Fruit fly (Drosophila melanogaster) whole organism, embryonic: Measurements from ENCODE around the gene Unc-115b.
A peak's percentile ranks its signal among the peaks of the same experiment; 100 is the strongest.
"Not testable (repeated sequence)": the region's sequence is repeated elsewhere in the genome, so short reads cannot be mapped to it uniquely, and the experiment has no call there.

Source experiments
- BEAF-32 ChIP-seq: fragments of 200-800 bp; sonication (Bioruptor generic); optimal IDR thresholded peaks from 3 replicates; lab custom pipeline; 2017; ENCODE audit warnings: missing biosample characterization, missing genetic modification characterization, mild to moderate bottlenecking, moderate library complexity, missing genetic modification reagents
- CG1024 ChIP-seq: fragments of 200-800 bp; sonication (Bioruptor generic); IDR thresholded peaks from 2 replicates; pipeline ENCODE4 v1.3.6; 2022; ENCODE audit warnings: missing biosample characterization, missing genetic modification characterization
- CG12659 ChIP-seq: fragments of 200-800 bp; sonication (Bioruptor generic); optimal IDR thresholded peaks from 3 replicates; lab custom pipeline; 2017; ENCODE audit warnings: mild to moderate bottlenecking, missing biosample characterization, missing genetic modification reagents, missing genetic modification characterization
- CG13287 ChIP-seq: fragments of 200-800 bp; sonication (Bioruptor generic); IDR thresholded peaks from 2 replicates; pipeline ENCODE4 v1.3.6; 2022; ENCODE audit warnings: missing biosample characterization, missing genetic modification characterization; ENCODE audit not compliant: partially characterized antibody
- CG13894 ChIP-seq: fragments of 200-800 bp; sonication (Bioruptor generic); optimal IDR thresholded peaks from 3 replicates; lab custom pipeline; 2018; ENCODE audit warnings: missing biosample characterization, mild to moderate bottlenecking, missing genetic modification characterization, moderate library complexity
- CG14710 ChIP-seq: fragments of 200-800 bp; sonication (Bioruptor generic); optimal IDR thresholded peaks from 3 replicates; lab custom pipeline; 2019; ENCODE audit warnings: missing biosample characterization, mild to moderate bottlenecking, missing genetic modification characterization, moderate library complexity
- CG17829 ChIP-seq: fragments of 200-800 bp; optimal IDR thresholded peaks from 2 replicates; lab custom pipeline; 2019; ENCODE audit warnings: missing biosample characterization, mild to moderate bottlenecking, missing genetic modification characterization, moderate library complexity
- CG18262 ChIP-seq: fragments of 200-800 bp; optimal IDR thresholded peaks from 3 replicates; lab custom pipeline; 2019; ENCODE audit warnings: missing biosample characterization, mild to moderate bottlenecking, missing genetic modification characterization, moderate library complexity
- CG2120 ChIP-seq: fragments of 200-800 bp; sonication (Bioruptor generic); optimal IDR thresholded peaks from 3 replicates; lab custom pipeline; 2016; ENCODE audit warnings: missing biosample characterization, missing genetic modification characterization
- CG2712 ChIP-seq: fragments of 200-800 bp; optimal IDR thresholded peaks from 3 replicates; lab custom pipeline; 2019; ENCODE audit warnings: missing biosample characterization, mild to moderate bottlenecking, missing genetic modification characterization, moderate library complexity
- CG2875 ChIP-seq: fragments of 200-800 bp; sonication (Bioruptor generic); optimal IDR thresholded peaks from 2 replicates; lab custom pipeline; 2017; ENCODE audit warnings: missing biosample characterization, mild to moderate bottlenecking, missing genetic modification characterization, missing genetic modification reagents
- CG32767 ChIP-seq: fragments of 200-800 bp; sonication (Bioruptor generic); IDR thresholded peaks from 2 replicates; pipeline ENCODE4 v1.3.6; 2022; ENCODE audit warnings: missing biosample characterization, missing genetic modification characterization
- CG4707 ChIP-seq: fragments of 200-800 bp; sonication (Bioruptor generic); optimal IDR thresholded peaks from 2 replicates; lab custom pipeline; 2018; ENCODE audit warnings: missing biosample characterization, mild to moderate bottlenecking, missing genetic modification characterization, moderate library complexity
- CG4820 ChIP-seq: fragments of 200-800 bp; sonication (Bioruptor generic); optimal IDR thresholded peaks from 3 replicates; lab custom pipeline; 2016; ENCODE audit warnings: missing biosample characterization, missing genetic modification characterization
- CG8924 ChIP-seq: fragments of 200-800 bp; optimal IDR thresholded peaks from 3 replicates; lab custom pipeline; 2019; ENCODE audit warnings: missing biosample characterization, mild to moderate bottlenecking, missing genetic modification characterization, moderate library complexity
- Doc3 ChIP-seq: fragments of 200-800 bp; sonication (Bioruptor generic); IDR thresholded peaks from 3 replicates; pipeline ENCODE4 v1.3.6; 2022; ENCODE audit warnings: missing biosample characterization, missing genetic modification characterization; ENCODE audit not compliant: partially characterized antibody
- HLH4C ChIP-seq: fragments of 200-800 bp; sonication (Bioruptor generic); IDR thresholded peaks from 3 replicates; pipeline ENCODE4 v1.3.6; 2022; ENCODE audit warnings: missing biosample characterization, missing genetic modification characterization; ENCODE audit not compliant: partially characterized antibody
- HmgZ ChIP-seq: fragments of 200-800 bp; sonication (Bioruptor generic); optimal IDR thresholded peaks from 2 replicates; lab custom pipeline; 2018; ENCODE audit warnings: missing biosample characterization, mild to moderate bottlenecking, missing genetic modification characterization
- MBD-R2 ChIP-seq: fragments of 200-800 bp; sonication (Bioruptor generic); IDR thresholded peaks from 2 replicates; pipeline ENCODE4 v1.3.6; 2022; ENCODE audit warnings: missing biosample characterization, missing genetic modification characterization
- Myb ChIP-seq: fragments of 200-800 bp; sonication (Bioruptor generic); optimal IDR thresholded peaks from 2 replicates; lab custom pipeline; 2016; ENCODE audit warnings: missing biosample characterization, missing genetic modification characterization
- Opbp ChIP-seq: fragments of 200-800 bp; sonication (Bioruptor generic); IDR thresholded peaks from 3 replicates; pipeline ENCODE4 v1.3.6; 2022; ENCODE audit warnings: missing biosample characterization, missing genetic modification characterization; ENCODE audit not compliant: partially characterized antibody
- PHDP ChIP-seq: fragments of 200-800 bp; sonication (Bioruptor generic); optimal IDR thresholded peaks from 3 replicates; lab custom pipeline; 2018; ENCODE audit warnings: missing biosample characterization, mild to moderate bottlenecking, missing genetic modification characterization, moderate library complexity
- Sox100B ChIP-seq: fragments of 200-800 bp; sonication (Bioruptor generic); optimal IDR thresholded peaks from 3 replicates; lab custom pipeline; 2018; ENCODE audit warnings: missing biosample characterization, mild to moderate bottlenecking, missing genetic modification characterization
- YL-1 ChIP-seq: fragments of 200-800 bp; sonication (Bioruptor generic); optimal IDR thresholded peaks from 3 replicates; lab custom pipeline; 2017; ENCODE audit warnings: missing biosample characterization, mild to moderate bottlenecking, missing genetic modification characterization
- abd-A ChIP-seq: fragments of 200-800 bp; sonication (Bioruptor generic); optimal IDR thresholded peaks from 3 replicates; lab custom pipeline; 2019; ENCODE audit warnings: missing biosample characterization, mild to moderate bottlenecking, missing genetic modification characterization, moderate library complexity
- al ChIP-seq: fragments of 200-800 bp; sonication (Bioruptor generic); IDR thresholded peaks from 2 replicates; pipeline ENCODE4 v1.3.6; 2022; ENCODE audit warnings: missing biosample characterization, missing genetic modification characterization
- bbx ChIP-seq: fragments of 200-800 bp; sonication (Bioruptor generic); IDR thresholded peaks from 2 replicates; pipeline ENCODE4 v1.3.6; 2022; ENCODE audit warnings: missing biosample characterization, missing genetic modification characterization; ENCODE audit not compliant: partially characterized antibody
- chinmo ChIP-seq: fragments of 200-800 bp; sonication (Bioruptor generic); IDR thresholded peaks from 4 replicates; pipeline ENCODE4 v1.3.6; 2022; ENCODE audit warnings: missing biosample characterization, missing genetic modification characterization; ENCODE audit not compliant: partially characterized antibody
- fu2 ChIP-seq: fragments of 200-800 bp; sonication (Bioruptor generic); optimal IDR thresholded peaks from 2 replicates; lab custom pipeline; 2016; ENCODE audit warnings: missing biosample characterization, missing genetic modification characterization
- hb ChIP-seq: fragments of 200-800 bp; sonication (Bioruptor generic); IDR thresholded peaks from 3 replicates; pipeline ENCODE4 v1.3.6; 2022; ENCODE audit warnings: missing biosample characterization, missing genetic modification characterization; ENCODE audit not compliant: partially characterized antibody
- hbn ChIP-seq: fragments of 200-800 bp; sonication (Bioruptor generic); IDR thresholded peaks from 2 replicates; pipeline ENCODE4 v1.3.6; 2022; ENCODE audit warnings: missing biosample characterization, missing genetic modification characterization; ENCODE audit not compliant: partially characterized antibody
- jigr1 ChIP-seq: fragments of 200-800 bp; sonication (Bioruptor generic); IDR thresholded peaks from 3 replicates; pipeline ENCODE4 v1.3.6; 2022; ENCODE audit warnings: missing biosample characterization, missing genetic modification characterization
- mld ChIP-seq: fragments of 200-800 bp; sonication (Bioruptor generic); IDR thresholded peaks from 3 replicates; pipeline ENCODE4 v1.3.6; 2022; ENCODE audit warnings: missing biosample characterization, missing genetic modification characterization; ENCODE audit not compliant: partially characterized antibody
- nmo ChIP-seq: fragments of 200-800 bp; sonication (Bioruptor generic); optimal IDR thresholded peaks from 2 replicates; lab custom pipeline; 2018; ENCODE audit warnings: missing biosample characterization, mild to moderate bottlenecking, missing genetic modification characterization, moderate library complexity
- org-1 ChIP-seq: fragments of 200-800 bp; sonication (Bioruptor generic); optimal IDR thresholded peaks from 2 replicates; lab custom pipeline; 2017; ENCODE audit warnings: missing biosample characterization, missing genetic modification characterization
- phol ChIP-seq: fragments of 200-800 bp; sonication (Bioruptor generic); optimal IDR thresholded peaks from 3 replicates; lab custom pipeline; 2018; ENCODE audit warnings: missing biosample characterization, mild to moderate bottlenecking, missing genetic modification characterization, moderate library complexity
- pzg ChIP-seq: fragments of 200-800 bp; sonication (Bioruptor generic); optimal IDR thresholded peaks from 3 replicates; lab custom pipeline; 2018; ENCODE audit warnings: missing biosample characterization, mild to moderate bottlenecking, missing genetic modification characterization, moderate library complexity
- row ChIP-seq: fragments of 200-800 bp; sonication (Bioruptor generic); IDR thresholded peaks from 3 replicates; pipeline ENCODE4 v1.3.6; 2022; ENCODE audit warnings: missing biosample characterization, missing genetic modification characterization
- scrt ChIP-seq: fragments of 200-800 bp; sonication (Bioruptor generic); optimal IDR thresholded peaks from 2 replicates; lab custom pipeline; 2018; ENCODE audit warnings: missing biosample characterization, mild to moderate bottlenecking, missing genetic modification characterization, moderate library complexity
- sens ChIP-seq: fragments of 200-800 bp; sonication (Bioruptor generic); peaks from one replicate; lab custom pipeline; 2016; ENCODE audit warnings: missing biosample characterization, missing genetic modification characterization
- sim ChIP-seq: fragments of 200-800 bp; sonication (Bioruptor generic); IDR thresholded peaks from 2 replicates; pipeline ENCODE4 v1.3.6; 2022; ENCODE audit warnings: missing biosample characterization, missing genetic modification characterization
- sqz ChIP-seq: fragments of 200-800 bp; sonication (Bioruptor generic); optimal IDR thresholded peaks from 3 replicates; lab custom pipeline; 2018; ENCODE audit warnings: missing biosample characterization, mild to moderate bottlenecking, missing genetic modification characterization
- tna ChIP-seq: fragments of 200-800 bp; sonication (Bioruptor generic); IDR thresholded peaks from 2 replicates; pipeline ENCODE4 v1.3.6; 2022; ENCODE audit warnings: missing biosample characterization, missing genetic modification characterization; ENCODE audit not compliant: partially characterized antibody
- trem ChIP-seq: fragments of 200-800 bp; optimal IDR thresholded peaks from 3 replicates; lab custom pipeline; 2019; ENCODE audit warnings: missing biosample characterization, mild to moderate bottlenecking, missing genetic modification characterization, moderate library complexity
- unpg ChIP-seq: fragments of 200-800 bp; sonication (Bioruptor generic); optimal IDR thresholded peaks from 3 replicates; lab custom pipeline; 2018; ENCODE audit warnings: missing biosample characterization, mild to moderate bottlenecking, missing genetic modification characterization, moderate library complexity
- zen2 ChIP-seq: fragments of 200-800 bp; sonication (Bioruptor generic); IDR thresholded peaks from 3 replicates; pipeline ENCODE4 v1.3.6; 2022; ENCODE audit warnings: missing biosample characterization, missing genetic modification characterization; ENCODE audit not compliant: partially characterized antibody

Unc-115b gene

DNA sequence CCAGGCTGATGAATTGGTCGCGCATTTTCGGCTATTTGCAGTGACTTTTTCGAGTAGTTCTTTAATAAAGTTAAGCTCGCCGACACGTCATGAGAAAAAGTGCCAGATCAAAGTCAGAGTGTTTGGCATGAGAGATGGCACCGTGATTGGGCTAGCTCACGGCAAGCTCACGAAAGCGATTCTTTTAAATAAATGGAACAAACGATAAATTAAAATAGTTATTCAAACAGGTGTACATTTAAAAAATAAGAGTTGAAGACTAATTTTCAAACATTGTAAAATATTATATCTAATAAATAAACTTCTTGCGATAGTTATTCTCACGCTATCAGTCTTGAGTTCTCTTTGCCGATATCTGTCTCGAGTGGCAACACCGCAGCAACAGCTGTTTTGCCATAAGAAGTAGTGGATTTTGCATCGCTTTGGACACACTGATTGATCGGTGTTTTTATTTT lies at the start of gene Unc-115b, which contains the start of the genes p24-2 and CG32939:
Unc-115b (minus strand) TSS at position 101 of the 455 bp plus-strand sequence.
p24-2 (minus strand) TSS at position 120 of the 455 bp plus-strand sequence.
CG32939 (plus strand) TSS at position 405 of the 455 bp plus-strand sequence.
- not testable (repeated sequence) for TF ChIP-seq jigr1; CG2875 (GFP tag; lab: Kevin White, UChicago); CG2120 (GFP tag; lab: Kevin White, UChicago)

DNA sequence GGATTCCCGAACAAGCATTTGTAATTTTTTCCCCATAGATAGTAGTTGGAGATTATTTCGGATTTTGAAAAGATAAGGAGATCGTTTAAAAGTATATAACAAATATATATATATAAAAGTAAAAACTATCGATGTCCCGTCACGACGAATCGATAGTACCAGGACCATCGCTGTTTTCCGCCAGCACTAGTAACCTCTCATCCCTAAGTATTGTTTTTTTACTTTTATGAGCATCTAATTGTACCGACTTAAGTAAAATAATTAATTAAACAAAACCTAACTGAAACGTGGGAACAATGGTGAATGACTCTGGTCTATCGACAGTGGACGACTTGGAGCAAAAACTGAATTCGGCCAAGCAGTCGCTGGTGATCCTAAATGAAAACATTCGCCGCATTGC lies 48.1 kb upstream of the Unc-115b start, which contains the start of gene Pnn:
Pnn (plus strand) TSS at position 187 of the 400 bp plus-strand sequence.
- TF ChIP-seq YL-1 (GFP tag; lab: Kevin White, UChicago) (peak; percentile 21), row (GFP tag; lab: Robert Waterston, UW) (peak; percentile 84), CG32767 (0 out of 2 replicates have a peak, but pooled peaks have one; percentile 19), CG13287 (peak; percentile 95), Doc3 (peak; percentile 86), Opbp (GFP tag; lab: Robert Waterston, UW) (peak; percentile 94), Sox100B (GFP tag; lab: Kevin White, UChicago) (peak; percentile 6), scrt (no peak), trem (tag; lab: Kevin White, UChicago) (peak; percentile 67), sqz (peak; percentile 65), abd-A (tag; lab: Kevin White, UChicago) (peak; percentile 64), fu2 (no peak), CG14710 (tag; lab: Kevin White, UChicago) (peak; percentile 59), CG2712 (tag; lab: Kevin White, UChicago) (peak; percentile 42), sens (GFP tag; lab: Kevin White, UChicago) (peak; percentile 35), unpg (GFP tag; lab: Kevin White, UChicago) (no peak), CG8924 (tag; lab: Kevin White, UChicago) (peak; percentile 52), bbx (GFP tag; lab: Robert Waterston, UW) (peak; percentile 88), sim (GFP tag; lab: Robert Waterston, UW) (no peak), CG17829 (tag; lab: Kevin White, UChicago) (peak; percentile 24), org-1 (no peak), CG13894 (tag; lab: Kevin White, UChicago) (peak; percentile 77), MBD-R2 (GFP tag; lab: Robert Waterston, UW) (peak; percentile 91), pzg (GFP tag; lab: Kevin White, UChicago) (peak; percentile 53), chinmo (peak; percentile 61; the same call in 1 of the 4 replicates), zen2 (GFP tag; lab: Robert Waterston, UW) (peak; percentile 85), CG4707 (no peak), hb (GFP tag; lab: Robert Waterston, UW) (peak; percentile 86), BEAF-32 (GFP tag; lab: Kevin White, UChicago) (peak; percentile 84), nmo (GFP tag; lab: Kevin White, UChicago) (peak; percentile 47), HLH4C (peak; percentile 84), CG18262 (tag; lab: Kevin White, UChicago) (peak; percentile 17), CG12659 (GFP tag; lab: Kevin White, UChicago) (peak; percentile 30), al (0 out of 2 replicates have a peak, but pooled peaks have one; percentile 6), CG4820 (no peak), mld (GFP tag; lab: Robert Waterston, UW) (peak; percentile 68; the same call in 1 of the 3 replicates), hbn (GFP tag; lab: Robert Waterston, UW) (peak; percentile 87), HmgZ (peak; percentile 21), CG1024 (GFP tag; lab: Robert Waterston, UW) (no peak), phol (tag; lab: Kevin White, UChicago) (peak; percentile 21), tna (GFP tag; lab: Robert Waterston, UW) (peak; percentile 77), PHDP (tag; lab: Kevin White, UChicago) (no peak), Myb (GFP tag; lab: Kevin White, UChicago) (no peak)
